Worm (Caenorhabditis elegans) whole organism, L1 larva: ENCODE data around the gene ZK666.1.

Experiments
- C04F5.9 ChIP-seq: sonication (generic microtip); optimal IDR thresholded peaks from 2 replicates; lab custom pipeline; 2016; ENCODE audit warnings: missing genetic modification characterization, missing compliant biosample characterization
- C34B4.2 ChIP-seq: sonication (generic microtip); optimal IDR thresholded peaks from 2 replicates; lab custom pipeline; 2017; ENCODE audit warnings: mild to moderate bottlenecking, missing genetic modification characterization, missing compliant biosample characterization
- Y116A8C.19 ChIP-seq: sonication (generic microtip); optimal IDR thresholded peaks from 2 replicates; lab custom pipeline; 2016; ENCODE audit warnings: missing compliant biosample characterization, missing genetic modification characterization, borderline replicate concordance
- alr-1 ChIP-seq: fragments of 200-800 bp; sonication (Bioruptor generic); optimal IDR thresholded peaks from 2 replicates; lab custom pipeline; 2018; ENCODE audit warnings: borderline replicate concordance, mild to moderate bottlenecking, missing genetic modification characterization, missing compliant biosample characterization
- aly-2 ChIP-seq: fragments of 150-350 bp; optimal IDR thresholded peaks from 2 replicates; lab custom pipeline; 2014; ENCODE audit warnings: missing biosample characterization, missing genetic modification characterization
- ama-1 ChIP-seq: fragments of 150-350 bp; optimal IDR thresholded peaks from 2 replicates; lab custom pipeline; 2014
- blmp-1 ChIP-seq: fragments of 150-350 bp; optimal IDR thresholded peaks from 2 replicates; lab custom pipeline; 2014; ENCODE audit warnings: missing biosample characterization, missing genetic modification characterization
- ceh-63 ChIP-seq: fragments of 200-800 bp; sonication (Bioruptor generic); optimal IDR thresholded peaks from 2 replicates; lab custom pipeline; 2018; ENCODE audit warnings: mild to moderate bottlenecking, missing genetic modification characterization, missing compliant biosample characterization
- ceh-88 ChIP-seq: fragments of 200-800 bp; sonication (Bioruptor generic); IDR thresholded peaks from 2 replicates; pipeline ENCODE4 v1.3.6; 2022; ENCODE audit warnings: missing genetic modification characterization, missing compliant biosample characterization
- dsc-1 ChIP-seq: sonication (generic microtip); optimal IDR thresholded peaks from 2 replicates; lab custom pipeline; 2016; ENCODE audit warnings: mild to moderate bottlenecking, missing genetic modification characterization, missing compliant biosample characterization
- efl-1 ChIP-seq, 4 experiments: fragments of 150-350 bp; optimal IDR thresholded peaks in 3 of 4; peaks in 1 of 4; 1 replicate in 1 of 4; 2 replicates in 3 of 4; lab custom pipeline; 2014; ENCODE audit warnings: missing biosample characterization in 2 of 4, missing genetic modification characterization in 2 of 4, missing genetic modification reagents in 2 of 4
- efl-3 ChIP-seq: fragments of 200-800 bp; sonication (Bioruptor generic); optimal IDR thresholded peaks from 2 replicates; lab custom pipeline; 2018; ENCODE audit warnings: mild to moderate bottlenecking, missing genetic modification characterization, missing compliant biosample characterization
- egl-27 ChIP-seq, 2 experiments: fragments of 150-350 bp in 1 of 2; sonication (generic microtip); optimal IDR thresholded peaks; 3 replicates each; lab custom pipeline; 2017 to 2018; ENCODE audit warnings: missing biosample characterization in 2 of 2, missing genetic modification characterization in 2 of 2, missing genetic modification reagents in 2 of 2
- elt-3 ChIP-seq, 6 experiments: fragments of 150-350 bp in 1 of 6; sonication (generic microtip); optimal IDR thresholded peaks; 2 replicates each; lab custom pipeline; 2017 to 2018; ENCODE audit warnings: missing biosample characterization in 6 of 6, missing genetic modification characterization in 6 of 6, inconsistent platforms in 1 of 6
- ets-5 ChIP-seq: fragments of 200-800 bp; sonication (Bioruptor generic); IDR thresholded peaks from 2 replicates; pipeline ENCODE4 v1.3.6; 2022; ENCODE audit warnings: missing genetic modification characterization, missing compliant biosample characterization
- fos-1 ChIP-seq: fragments of 150-350 bp; optimal IDR thresholded peaks from 2 replicates; lab custom pipeline; 2014; ENCODE audit warnings: missing biosample characterization, missing genetic modification characterization
- hlh-17 ChIP-seq: fragments of 200-800 bp; sonication (Bioruptor generic); optimal IDR thresholded peaks from 2 replicates; lab custom pipeline; 2018; ENCODE audit warnings: missing genetic modification characterization, mild to moderate bottlenecking, missing compliant biosample characterization, moderate library complexity, borderline replicate concordance
- hlh-4 ChIP-seq: sonication (generic microtip); optimal IDR thresholded peaks from 2 replicates; lab custom pipeline; 2016; ENCODE audit warnings: mild to moderate bottlenecking, missing genetic modification characterization, missing compliant biosample characterization
- irx-1 ChIP-seq: sonication (generic microtip); optimal IDR thresholded peaks from 2 replicates; lab custom pipeline; 2016; ENCODE audit warnings: missing genetic modification characterization, missing compliant biosample characterization
- isw-1 ChIP-seq: fragments of 200-800 bp; sonication (Bioruptor generic); IDR thresholded peaks from 2 replicates; pipeline ENCODE4 v1.3.6; 2022; ENCODE audit warnings: missing genetic modification characterization, missing compliant biosample characterization
- lin-13 ChIP-seq: fragments of 150-350 bp; optimal IDR thresholded peaks from 2 replicates; lab custom pipeline; 2014; ENCODE audit warnings: missing biosample characterization, missing genetic modification reagents, missing genetic modification characterization
- lin-14 ChIP-seq: fragments of 200-800 bp; sonication (Bioruptor generic); optimal IDR thresholded peaks from 2 replicates; lab custom pipeline; 2018; ENCODE audit warnings: mild to moderate bottlenecking, missing genetic modification characterization, moderate library complexity, missing compliant biosample characterization
- lin-15B ChIP-seq: fragments of 150-350 bp; sonication (generic microtip); optimal IDR thresholded peaks from 3 replicates; lab custom pipeline; 2014; ENCODE audit warnings: missing biosample characterization, missing genetic modification characterization
- mdl-1 ChIP-seq, 2 experiments: fragments of 150-350 bp; optimal IDR thresholded peaks; 2 replicates each; lab custom pipeline; 2014 to 2017; ENCODE audit warnings: missing biosample characterization in 2 of 2, missing genetic modification characterization in 2 of 2, inconsistent platforms in 1 of 2
- mep-1 ChIP-seq: fragments of 150-350 bp; optimal IDR thresholded peaks from 2 replicates; lab custom pipeline; 2014; ENCODE audit warnings: missing biosample characterization, missing genetic modification characterization
- nhr-12 ChIP-seq: sonication (generic microtip); optimal IDR thresholded peaks from 2 replicates; lab custom pipeline; 2017; ENCODE audit warnings: missing biosample characterization, missing genetic modification characterization
- nhr-19 ChIP-seq: fragments of 200-800 bp; sonication (Bioruptor generic); conservative IDR thresholded peaks from 2 replicates; pipeline ENCODE4 v1.3.6; 2022; ENCODE audit warnings: missing genetic modification characterization, missing compliant biosample characterization
- nhr-20 ChIP-seq: sonication (generic microtip); optimal IDR thresholded peaks from 2 replicates; lab custom pipeline; 2016; ENCODE audit warnings: mild to moderate bottlenecking, missing genetic modification characterization, missing compliant biosample characterization
- nhr-77 ChIP-seq: fragments of 150-350 bp; optimal IDR thresholded peaks from 2 replicates; lab custom pipeline; 2014; ENCODE audit warnings: missing biosample characterization, missing genetic modification characterization
- nhr-90 ChIP-seq: sonication (generic microtip); optimal IDR thresholded peaks from 2 replicates; lab custom pipeline; 2016; ENCODE audit warnings: mild to moderate bottlenecking, missing genetic modification characterization, missing compliant biosample characterization; ENCODE audit not compliant: poor library complexity
- pag-3 ChIP-seq: sonication (generic microtip); optimal IDR thresholded peaks from 2 replicates; lab custom pipeline; 2017; ENCODE audit warnings: missing genetic modification characterization, mild to moderate bottlenecking, missing compliant biosample characterization, antibody characterized with exemption, borderline replicate concordance; ENCODE audit not compliant: insufficient read depth
- pqm-1 ChIP-seq: sonication (generic microtip); optimal IDR thresholded peaks from 3 replicates; lab custom pipeline; 2017; ENCODE audit warnings: missing biosample characterization, missing genetic modification characterization
- rnt-1 ChIP-seq: sonication (generic microtip); optimal IDR thresholded peaks from 2 replicates; lab custom pipeline; 2016; ENCODE audit warnings: mild to moderate bottlenecking, missing genetic modification characterization, moderate library complexity, missing compliant biosample characterization
- snu-23 ChIP-seq: sonication (generic microtip); optimal IDR thresholded peaks from 2 replicates; lab custom pipeline; 2016; ENCODE audit warnings: missing genetic modification characterization, missing compliant biosample characterization
- sptf-1 ChIP-seq: fragments of 150-350 bp; optimal IDR thresholded peaks from 2 replicates; lab custom pipeline; 2014; ENCODE audit warnings: missing biosample characterization, missing genetic modification characterization
- sup-37 ChIP-seq: fragments of 200-800 bp; sonication (Bioruptor generic); optimal IDR thresholded peaks from 2 replicates; lab custom pipeline; 2018; ENCODE audit warnings: mild to moderate bottlenecking, missing genetic modification characterization, missing compliant biosample characterization
- swsn-7 ChIP-seq: sonication (generic microtip); optimal IDR thresholded peaks from 2 replicates; lab custom pipeline; 2016; ENCODE audit warnings: missing genetic modification characterization, missing compliant biosample characterization
- tlp-1 ChIP-seq: fragments of 150-350 bp; optimal IDR thresholded peaks from 2 replicates; lab custom pipeline; 2014; ENCODE audit warnings: missing biosample characterization, missing genetic modification characterization
- unc-130 ChIP-seq: fragments of 150-350 bp; optimal IDR thresholded peaks from 2 replicates; lab custom pipeline; 2017; ENCODE audit warnings: missing biosample characterization, missing genetic modification characterization, inconsistent platforms
- unc-30 ChIP-seq: sonication (generic microtip); optimal IDR thresholded peaks from 2 replicates; lab custom pipeline; 2017; ENCODE audit warnings: missing biosample characterization, missing genetic modification characterization
- unc-98 ChIP-seq: fragments of 200-800 bp; sonication (Bioruptor generic); IDR thresholded peaks from 2 replicates; pipeline ENCODE4 v1.3.6; 2022; ENCODE audit warnings: missing genetic modification characterization, missing compliant biosample characterization
- zag-1 ChIP-seq: fragments of 150-350 bp; optimal IDR thresholded peaks from 2 replicates; lab custom pipeline; 2014; ENCODE audit warnings: missing biosample characterization, missing genetic modification characterization

The ZK666.1 gene

ce11 chrII:10480043-10480442, 8.9 kb upstream of the ZK666.1 start:
- TF ChIP-seq alr-1 (tag; lab: Kevin White, UChicago) (no peak), egl-27 (tag; optimal IDR thresholded peaks at IDR 0.05; lab: Kevin White, UChicago) (no peak), unc-98 (GFP tag; lab: Robert Waterston, UW) (no peak), pqm-1 (tag; lab: Kevin White, UChicago) (no peak), tlp-1 (tag; lab: Kevin White, UChicago) (no peak), zag-1 (tag; lab: Kevin White, UChicago) (no peak), fos-1 (tag; lab: Kevin White, UChicago) (no peak), blmp-1 (tag; lab: Kevin White, UChicago) (no peak), mep-1 (tag; lab: Kevin White, UChicago) (no peak), unc-130 (tag; lab: Kevin White, UChicago) (no peak), nhr-77 (no peak), mdl-1 (tag; optimal IDR thresholded peaks at IDR 0.05; lab: Kevin White, UChicago) (no peak), nhr-90 (tag; lab: Kevin White, UChicago) (no peak), pag-3 (tag; lab: Kevin White, UChicago) (no peak), Y116A8C.19 (tag; lab: Kevin White, UChicago) (no peak), irx-1 (tag; lab: Kevin White, UChicago) (no peak), ama-1 (no peak), unc-30 (no peak)

DNA sequence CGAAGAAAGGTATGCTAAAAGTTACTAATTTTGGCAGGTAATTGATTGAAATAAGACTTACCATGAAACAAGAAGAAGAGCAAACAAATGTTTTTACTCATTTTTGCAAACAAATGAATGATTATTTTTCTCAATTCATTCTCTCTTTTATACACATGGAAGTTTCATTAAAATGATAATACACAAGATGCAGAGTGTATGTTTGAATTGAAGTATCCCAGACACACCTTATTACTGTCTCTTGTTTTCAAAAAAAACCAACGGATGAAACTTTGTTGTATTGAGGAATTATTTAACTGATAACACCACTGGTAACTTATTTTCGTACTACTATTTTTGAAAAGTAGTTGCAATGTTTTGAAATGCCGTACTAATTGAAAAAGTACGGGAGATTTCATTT, 8.2 kb upstream of the ZK666.1 start, which contains the start of gene clec-59:
Gene clec-59 (minus strand): TSS at position 101 of the 400 bp plus-strand sequence.
- no peak for TF ChIP-seq dsc-1
- no peak for TF ChIP-seq C04F5.9 (tag; lab: Kevin White, UChicago)
- no peak for TF ChIP-seq elt-3 (tag; optimal IDR thresholded peaks at IDR 0.05; lab: Kevin White, UChicago)
- no peak for TF ChIP-seq Y116A8C.19 (tag; lab: Kevin White, UChicago)
- TF ChIP-seq mdl-1 (tag; optimal IDR thresholded peaks at IDR 0.05; lab: Kevin White, UChicago) = no peak
- no peak for TF ChIP-seq nhr-77
- TF ChIP-seq C34B4.2 (tag; lab: Kevin White, UChicago) = no peak
- TF ChIP-seq hlh-4 (tag; lab: Kevin White, UChicago) = no peak
- TF ChIP-seq efl-1 (optimal IDR thresholded peaks at IDR 0.05; lab: Kevin White, UChicago) = no peak
- no peak for TF ChIP-seq efl-1 (GFP tag; optimal IDR thresholded peaks at IDR 0.05 in 1 of 2; lab: Kevin White, UChicago)
- no peak for TF ChIP-seq snu-23 (GFP tag; lab: Kevin White, UChicago)
- no peak for TF ChIP-seq rnt-1
- TF ChIP-seq lin-15B (tag; lab: Kevin White, UChicago) = no peak
- no peak for TF ChIP-seq sup-37 (GFP tag; lab: Kevin White, UChicago)
- no peak for TF ChIP-seq lin-13
- TF ChIP-seq nhr-20 = no peak
- TF ChIP-seq ceh-63 (GFP tag; lab: Kevin White, UChicago) = no peak
- TF ChIP-seq fos-1 (tag; lab: Kevin White, UChicago) = no peak

DNA sequence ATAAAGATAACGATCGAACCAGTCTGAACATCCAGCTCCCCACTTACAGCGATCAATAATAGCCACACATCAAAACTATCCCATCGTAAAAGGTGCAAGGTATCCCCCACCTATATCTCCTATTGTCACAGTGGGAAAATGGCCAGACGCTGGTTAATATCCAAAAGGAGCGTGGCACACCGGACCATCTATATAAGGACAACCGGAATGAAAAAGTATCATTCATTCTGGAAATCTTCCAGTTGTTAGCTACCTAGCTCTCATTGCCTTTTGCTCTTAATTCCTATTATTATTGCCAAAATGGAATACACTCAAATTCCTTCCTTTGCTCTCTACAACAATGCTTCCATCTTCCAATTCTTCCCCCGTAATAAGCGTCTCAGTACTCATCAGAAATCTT, 5.8 kb upstream of the ZK666.1 start, which contains the start of gene ZK666.4:
Gene ZK666.4 (plus strand): TSS at position 301 of the 400 bp plus-strand sequence.
- TF ChIP-seq isw-1 (GFP tag; lab: Robert Waterston, UW) (no peak), ceh-88 (GFP tag; lab: Robert Waterston, UW) (no peak), ets-5 (GFP tag; lab: Robert Waterston, UW) (no peak), nhr-12 (tag; lab: Kevin White, UChicago) (no peak), nhr-19 (GFP tag; lab: Robert Waterston, UW) (no peak), efl-3 (GFP tag; lab: Kevin White, UChicago) (no peak), dsc-1 (no peak), swsn-7 (no peak), lin-14 (no peak), irx-1 (tag; lab: Kevin White, UChicago) (no peak), sptf-1 (tag; lab: Kevin White, UChicago) (no peak), hlh-17 (no peak), aly-2 (tag; lab: Kevin White, UChicago) (no peak)
